Worm (Caenorhabditis elegans): ENCODE data around the gene C32H11.3.

ce11 chrIV:12920553-12920952 lies 2.2 kb downstream of the C32H11.3 start:
- TF ChIP-seq egl-27 (tag; optimal IDR thresholded peaks at IDR 0.05) = no peak
- no peak for TF ChIP-seq lin-15B (tag; optimal IDR thresholded peaks at IDR 0.05)
- TF ChIP-seq elt-3 (tag; optimal IDR thresholded peaks at IDR 0.05) = no peak
- no peak for TF ChIP-seq snpc-4 (tag; optimal IDR thresholded peaks at IDR 0.05)
- TF ChIP-seq lin-39 (tag; optimal IDR thresholded peaks at IDR 0.05) = no peak
- TF ChIP-seq nhr-77 (tag; optimal IDR thresholded peaks at IDR 0.05) = no peak
- TF ChIP-seq nhr-11 (tag; optimal IDR thresholded peaks at IDR 0.05) = no peak
- no peak for TF ChIP-seq pha-4 (tag; optimal IDR thresholded peaks at IDR 0.05)
- no peak for TF ChIP-seq unc-62 (GFP tag; optimal IDR thresholded peaks at IDR 0.05)
- no peak for TF ChIP-seq aly-2 (tag; optimal IDR thresholded peaks at IDR 0.05)
- TF ChIP-seq elt-2 (tag; optimal IDR thresholded peaks at IDR 0.05) = no peak
- TF ChIP-seq elt-1 (tag; optimal IDR thresholded peaks at IDR 0.05) = no peak
- no peak for TF ChIP-seq nhr-67 (tag; optimal IDR thresholded peaks at IDR 0.05)
